Worm (Caenorhabditis elegans) whole organism, L1 larva: ENCODE measurements around the gene asp-15.

Experiments
- nhr-12 ChIP-seq: sonication (generic microtip); optimal IDR thresholded peaks from 2 replicates; lab custom pipeline; 2017; ENCODE audit warnings: missing biosample characterization, missing genetic modification characterization
- skn-1 ChIP-seq: fragments of 150-350 bp; optimal IDR thresholded peaks from 2 replicates; lab custom pipeline; 2014; ENCODE audit warnings: missing biosample characterization, missing genetic modification characterization

DNA sequence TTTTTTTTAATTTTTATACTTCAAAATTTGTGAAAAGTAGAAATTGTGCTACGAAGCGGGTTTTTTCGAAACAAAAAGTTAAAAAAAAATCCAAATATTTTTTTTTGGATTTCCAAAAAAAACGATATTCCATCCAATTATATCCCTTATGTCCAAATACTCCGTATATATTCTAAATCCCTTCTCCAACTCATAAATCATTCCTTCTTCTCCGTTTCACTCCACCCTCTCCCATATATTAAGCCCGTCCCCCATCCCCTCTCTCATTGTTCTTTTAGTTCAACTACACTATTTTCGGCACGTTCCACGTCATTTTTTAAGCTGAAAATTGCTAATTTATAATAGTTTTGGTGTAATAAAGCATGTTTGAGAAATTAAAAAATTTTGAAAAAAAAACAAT, 12.9 kb upstream of the asp-15 start:
- TF ChIP-seq nhr-12 (tag; lab: Kevin White, UChicago) = no peak
- TF ChIP-seq skn-1 (tag; lab: Kevin White, UChicago) = no peak
